Worm (Caenorhabditis elegans) whole organism, L4 larva: ENCODE results near the gene snu-13.

Experiments used
- fkh-10 ChIP-seq: fragments of 150-350 bp; optimal IDR thresholded peaks from 2 replicates; lab custom pipeline; 2014; ENCODE audit warnings: missing biosample characterization, missing genetic modification reagents, missing genetic modification characterization
- nhr-11 ChIP-seq: fragments of 150-350 bp; optimal IDR thresholded peaks from 2 replicates; lab custom pipeline; 2014; ENCODE audit warnings: missing biosample characterization, missing genetic modification characterization
- nhr-76 ChIP-seq: fragments of 150-350 bp; optimal IDR thresholded peaks from 2 replicates; lab custom pipeline; 2014; ENCODE audit warnings: missing biosample characterization, missing genetic modification characterization
- pqm-1 ChIP-seq: sonication (generic microtip); optimal IDR thresholded peaks from 2 replicates; lab custom pipeline; 2017; ENCODE audit warnings: missing biosample characterization, missing genetic modification characterization
- spr-1 ChIP-seq: sonication (generic microtip); optimal IDR thresholded peaks from 2 replicates; lab custom pipeline; 2016; ENCODE audit warnings: mild to moderate bottlenecking, missing genetic modification characterization, missing compliant biosample characterization

DNA sequence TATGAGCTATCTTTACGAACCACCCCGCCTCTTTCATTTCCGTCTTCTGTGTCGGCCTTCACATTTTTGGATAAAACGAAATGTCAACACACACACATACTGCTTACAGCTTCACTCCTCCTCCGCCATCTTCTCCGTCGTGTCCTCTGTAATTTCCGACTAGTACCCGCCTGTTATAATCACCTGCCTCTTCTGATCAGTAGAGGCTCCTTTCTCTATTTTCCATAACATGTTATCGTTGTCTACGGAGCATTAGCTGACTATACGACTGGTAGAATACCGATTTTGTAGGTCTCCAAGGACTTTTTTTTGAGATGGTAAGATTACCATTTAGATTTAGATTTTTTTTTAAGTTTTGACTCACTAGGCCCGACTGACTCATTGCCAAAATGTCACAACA lies 26.5 kb upstream of the snu-13 start:
- TF ChIP-seq nhr-11 (tag; lab: Kevin White, UChicago) = no peak
- no peak for TF ChIP-seq pqm-1 (tag; lab: Kevin White, UChicago)
- TF ChIP-seq nhr-76 (tag; lab: Kevin White, UChicago) = no peak
- TF ChIP-seq spr-1 = no peak
- no peak for TF ChIP-seq fkh-10
